Worm (Caenorhabditis elegans): ENCODE measurements around the gene ugt-49.

ugt-49 gene

DNA sequence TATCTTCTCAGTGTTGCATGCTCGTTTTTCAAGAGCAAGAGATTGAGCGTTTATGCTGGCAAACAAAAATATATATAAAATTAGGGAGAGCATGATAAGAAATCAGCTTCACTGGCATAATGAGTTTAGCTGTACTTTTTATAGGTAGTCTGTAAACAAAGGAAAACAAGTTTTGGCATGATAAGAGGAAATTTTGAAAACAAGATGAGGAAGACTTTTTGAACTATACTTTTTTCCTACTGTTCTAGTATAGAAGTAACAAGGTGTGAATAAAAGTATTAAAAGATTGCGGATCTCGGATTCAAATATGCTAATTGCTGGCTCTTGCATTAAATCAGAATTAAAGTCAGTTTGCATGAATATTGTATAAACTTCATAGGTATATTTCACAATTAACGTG lies 46.8 kb downstream of the ugt-49 start, which contains the start of gene F15H10.5:
Gene F15H10.5 (minus strand): TSS at position 101 of the 400 bp plus-strand sequence.
- TF ChIP-seq hnd-1 (tag; optimal IDR thresholded peaks at IDR 0.05), result no peak
- no peak for TF ChIP-seq ceh-36 (tag; optimal IDR thresholded peaks at IDR 0.05)
- TF ChIP-seq ets-7 (tag; optimal IDR thresholded peaks at IDR 0.05), result no peak
- TF ChIP-seq hmg-4 (GFP tag; optimal IDR thresholded peaks at IDR 0.05), result no peak
- TF ChIP-seq flt-1 (GFP tag; IDR thresholded peaks at IDR 0.05), result no peak
- TF ChIP-seq tbx-11 (GFP tag; IDR thresholded peaks at IDR 0.05), result no peak
- no peak for TF ChIP-seq pes-1 (GFP tag; IDR thresholded peaks at IDR 0.05)
- no peak for TF ChIP-seq tbx-37 (GFP tag; conservative IDR thresholded peaks at IDR 0.05)
- no peak for TF ChIP-seq hmbx-1 (tag; optimal IDR thresholded peaks at IDR 0.05)
- no peak for TF ChIP-seq tra-4 (tag; optimal IDR thresholded peaks at IDR 0.05)
- no peak for TF ChIP-seq ama-1 (optimal IDR thresholded peaks at IDR 0.05)
- TF ChIP-seq scrt-1 (GFP tag; IDR thresholded peaks at IDR 0.05), result no peak
- TF ChIP-seq ceh-13 (GFP tag; optimal IDR thresholded peaks at IDR 0.05), result no peak
- TF ChIP-seq sea-1 (GFP tag; conservative IDR thresholded peaks at IDR 0.05), result no peak
- TF ChIP-seq B0310.2 (tag; optimal IDR thresholded peaks at IDR 0.05), result no peak
- TF ChIP-seq F13C5.2 (tag; optimal IDR thresholded peaks at IDR 0.05), result no peak
- no peak for TF ChIP-seq aly-1 (tag; optimal IDR thresholded peaks at IDR 0.05)

DNA sequence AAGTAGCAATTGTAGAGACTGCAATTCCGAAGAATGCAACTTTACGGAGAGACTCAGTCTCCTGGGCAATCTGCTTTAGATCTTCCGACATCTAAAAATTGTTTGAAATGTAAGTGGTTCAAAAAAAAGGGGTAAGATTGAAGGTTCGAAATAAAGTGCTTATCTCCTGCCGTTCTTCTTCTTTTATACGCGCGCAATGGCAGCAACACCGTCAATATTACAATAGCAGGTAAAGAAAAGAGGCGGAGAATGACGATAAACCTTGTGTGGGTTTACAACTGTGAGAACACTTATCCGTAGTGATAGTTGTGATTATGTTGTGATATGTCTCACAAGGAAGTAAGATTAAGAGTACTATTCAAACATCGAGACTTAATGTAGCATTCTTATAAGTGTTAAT lies 49.7 kb downstream of the ugt-49 start, which contains the start of gene col-13:
Gene col-13 (minus strand): TSS at position 101 of the 400 bp plus-strand sequence.
- TF ChIP-seq tra-4 (tag; optimal IDR thresholded peaks at IDR 0.05) (no peak), hmbx-1 (tag; optimal IDR thresholded peaks at IDR 0.05) (no peak), F13C5.2 (tag; optimal IDR thresholded peaks at IDR 0.05) (no peak), tbx-37 (GFP tag; conservative IDR thresholded peaks at IDR 0.05) (no peak), hnd-1 (tag; optimal IDR thresholded peaks at IDR 0.05) (no peak), hmg-4 (GFP tag; optimal IDR thresholded peaks at IDR 0.05) (no peak), ceh-36 (tag; optimal IDR thresholded peaks at IDR 0.05) (no peak), aly-1 (tag; optimal IDR thresholded peaks at IDR 0.05) (no peak), flt-1 (GFP tag; IDR thresholded peaks at IDR 0.05) (no peak), B0310.2 (tag; optimal IDR thresholded peaks at IDR 0.05) (no peak), tbx-11 (GFP tag; IDR thresholded peaks at IDR 0.05) (no peak), sea-1 (GFP tag; conservative IDR thresholded peaks at IDR 0.05) (no peak)

DNA sequence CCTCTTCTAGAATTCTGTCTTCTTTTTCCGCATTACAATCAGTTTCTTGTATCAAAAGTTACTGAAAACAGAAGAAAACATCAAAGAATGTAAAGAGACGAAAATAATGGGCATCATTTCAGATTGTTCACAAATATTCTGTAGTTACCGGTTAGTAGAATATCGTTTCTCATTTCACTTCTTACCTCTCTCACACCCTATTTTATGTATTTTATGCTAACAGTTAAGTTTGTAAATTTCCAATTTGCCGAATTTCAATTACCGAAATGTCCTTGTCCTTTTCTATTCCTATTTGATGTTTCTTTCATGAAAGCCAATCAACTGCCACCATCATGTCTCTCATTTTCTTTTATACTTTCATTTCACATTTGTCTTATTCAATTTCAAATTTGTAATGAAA lies 51.4 kb downstream of the ugt-49 start:
- no peak for TF ChIP-seq ets-7 (tag; optimal IDR thresholded peaks at IDR 0.05)
- no peak for TF ChIP-seq B0310.2 (tag; optimal IDR thresholded peaks at IDR 0.05)
- TF ChIP-seq sea-1 (GFP tag; conservative IDR thresholded peaks at IDR 0.05), result no peak

Measured in whole organism, early embryonic.